Worm (Caenorhabditis elegans) whole organism, late embryonic: ENCODE results near the gene sulp-4.

ENCODE experiments used
- C08G9.2 ChIP-seq: sonication (generic microtip); optimal IDR thresholded peaks from 2 replicates; lab custom pipeline; 2016; ENCODE audit warnings: mild to moderate bottlenecking, missing genetic modification characterization, moderate library complexity, missing compliant biosample characterization
- ceh-14 ChIP-seq: sonication (generic microtip); optimal IDR thresholded peaks from 2 replicates; lab custom pipeline; 2016; ENCODE audit warnings: missing genotype, missing genetic modification characterization, missing compliant biosample characterization
- ceh-18 ChIP-seq: sonication (generic microtip); optimal IDR thresholded peaks from 2 replicates; lab custom pipeline; 2016; ENCODE audit warnings: missing genetic modification characterization, missing compliant biosample characterization
- ceh-19 ChIP-seq: fragments of 200-800 bp; sonication (Bioruptor generic); optimal IDR thresholded peaks from 2 replicates; lab custom pipeline; 2018; ENCODE audit warnings: mild to moderate bottlenecking, missing genetic modification characterization, missing compliant biosample characterization
- ceh-24 ChIP-seq: sonication (generic microtip); optimal IDR thresholded peaks from 2 replicates; lab custom pipeline; 2016; ENCODE audit warnings: mild to moderate bottlenecking, missing genetic modification characterization, missing compliant biosample characterization
- elt-2 ChIP-seq: sonication (generic microtip); optimal IDR thresholded peaks from 2 replicates; lab custom pipeline; 2016; ENCODE audit warnings: missing genetic modification reagents, missing genetic modification characterization, missing compliant biosample characterization
- hlh-30 ChIP-seq: sonication (generic microtip); optimal IDR thresholded peaks from 2 replicates; lab custom pipeline; 2017; ENCODE audit warnings: antibody characterized with exemption, missing genetic modification characterization, missing compliant biosample characterization; ENCODE audit not compliant: insufficient read depth
- nfya-1 ChIP-seq: sonication (generic microtip); optimal IDR thresholded peaks from 2 replicates; lab custom pipeline; 2017; ENCODE audit warnings: missing genetic modification characterization, mild to moderate bottlenecking, missing compliant biosample characterization, antibody characterized with exemption, moderate library complexity
- pag-3 ChIP-seq: sonication (generic microtip); optimal IDR thresholded peaks from 2 replicates; lab custom pipeline; 2016; ENCODE audit warnings: missing compliant biosample characterization, missing genetic modification characterization, borderline replicate concordance
- tbx-2 ChIP-seq: sonication (generic microtip); optimal IDR thresholded peaks from 2 replicates; lab custom pipeline; 2016; ENCODE audit warnings: missing genetic modification characterization, missing compliant biosample characterization
- unc-3 ChIP-seq, 2 experiments: fragments of 200-800 bp in 1 of 2; sonication (Bioruptor generic) in 1 of 2; sonication (generic microtip) in 1 of 2; conservative IDR thresholded peaks in 1 of 2; optimal IDR thresholded peaks in 1 of 2; 2 replicates each; pipeline versions ENCODE4 v1.3.6 to Lab custom; 2016 to 2022; ENCODE audit warnings: missing compliant biosample characterization in 2 of 2, missing genetic modification characterization in 2 of 2, missing genetic modification reagents in 1 of 2

ce11 chrV:11896322-11896898 is 21.2 kb downstream of the sulp-4 start:
- TF ChIP-seq tbx-2 = peak; percentile 39
- no peak for TF ChIP-seq C08G9.2
- TF ChIP-seq hlh-30 (tag; lab: Kevin White, UChicago) = no peak
- TF ChIP-seq pag-3 = no peak
- no peak for TF ChIP-seq ceh-24
- no peak for TF ChIP-seq unc-3 (GFP tag; conservative IDR thresholded peaks at IDR 0.05; lab: Robert Waterston, UW)
- no peak for TF ChIP-seq unc-3 (tag; optimal IDR thresholded peaks at IDR 0.05; lab: Kevin White, UChicago)
- TF ChIP-seq ceh-19 = no peak
- TF ChIP-seq ceh-18 (tag; lab: Kevin White, UChicago) = no peak
- no peak for TF ChIP-seq nfya-1 (tag; lab: Kevin White, UChicago)
- no peak for TF ChIP-seq elt-2 (tag; lab: Kevin White, UChicago)
- TF ChIP-seq ceh-14 (tag; lab: Kevin White, UChicago) = no peak
